Fruit fly (Drosophila melanogaster): ENCODE data around the gene stet.

- TF ChIP-seq Ets98B (GFP tag; IDR thresholded peaks at IDR 0.05) (no peak), Snoo (tag; optimal IDR thresholded peaks at IDR 0.05) (no peak), rn (GFP tag; IDR thresholded peaks at IDR 0.05) (no peak), CG34367 (tag; optimal IDR thresholded peaks at IDR 0.05) (no peak), CG14655 (GFP tag; optimal IDR thresholded peaks at IDR 0.05) (no peak), EcR (GFP tag; optimal IDR thresholded peaks at IDR 0.05) (no peak), CG15710 (tag; optimal IDR thresholded peaks at IDR 0.05) (no peak), CG8159 (tag; optimal IDR thresholded peaks at IDR 0.05) (no peak), CG9948 (tag; optimal IDR thresholded peaks at IDR 0.05) (no peak), CG4496 (GFP tag; IDR thresholded peaks at IDR 0.05) (no peak), D1 (tag; optimal IDR thresholded peaks at IDR 0.05) (no peak)
These were observed 41.8 kb upstream of the stet start, which contains the start of gene Ir62a for dm6 chr3L:1531159-1531558.
